Worm (Caenorhabditis elegans) whole organism, L4 larva: Measurements from ENCODE around the gene sre-15.

Source experiments
- daf-12 ChIP-seq: fragments of 150-350 bp; optimal IDR thresholded peaks from 2 replicates; lab custom pipeline; 2014; ENCODE audit warnings: missing biosample characterization, missing genetic modification reagents, missing genetic modification characterization
- mep-1 ChIP-seq: fragments of 150-350 bp; sonication (generic microtip); optimal IDR thresholded peaks from 3 replicates; lab custom pipeline; 2014; ENCODE audit warnings: missing biosample characterization, missing genetic modification characterization
- nhr-11 ChIP-seq: fragments of 150-350 bp; optimal IDR thresholded peaks from 2 replicates; lab custom pipeline; 2014; ENCODE audit warnings: missing biosample characterization, missing genetic modification characterization
- nhr-237 ChIP-seq: sonication (generic microtip); optimal IDR thresholded peaks from 2 replicates; lab custom pipeline; 2017; ENCODE audit warnings: missing biosample characterization, missing genetic modification characterization
- tra-1 ChIP-seq: fragments of 200-800 bp; sonication (Bioruptor generic); IDR thresholded peaks from 2 replicates; pipeline ENCODE4 v1.3.6; 2022; ENCODE audit warnings: missing genetic modification reagents, missing genetic modification characterization, missing compliant biosample characterization
- unc-130 ChIP-seq: sonication (generic microtip); optimal IDR thresholded peaks from 2 replicates; lab custom pipeline; 2016; ENCODE audit warnings: missing genetic modification reagents, missing genetic modification characterization, missing compliant biosample characterization
- zag-1 ChIP-seq: fragments of 150-350 bp; optimal IDR thresholded peaks from 2 replicates; lab custom pipeline; 2014; ENCODE audit warnings: missing biosample characterization, missing genetic modification characterization

DNA sequence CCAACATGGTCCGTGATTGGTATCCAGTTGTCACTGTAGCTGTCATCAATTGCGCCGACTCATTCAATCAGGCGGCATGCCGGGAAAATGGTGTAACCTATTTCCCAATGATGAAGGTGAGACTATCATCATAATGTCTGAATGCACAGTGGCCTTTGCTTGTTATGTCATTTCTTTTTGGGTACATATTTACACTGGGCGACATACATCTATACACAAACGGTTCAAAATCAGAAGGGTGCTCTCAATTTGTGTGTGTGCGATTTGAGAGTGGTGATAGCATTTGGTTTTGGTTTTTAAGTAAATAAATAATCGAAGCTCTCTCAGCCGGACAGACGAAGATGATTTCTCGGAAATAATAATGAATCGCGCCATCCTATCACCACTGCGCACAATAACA lies 40.6 kb downstream of the sre-15 start:
- TF ChIP-seq daf-12 (tag; lab: Kevin White, UChicago) (no peak), nhr-237 (tag; lab: Kevin White, UChicago) (no peak), mep-1 (no peak), unc-130 (GFP tag; lab: Kevin White, UChicago) (no peak), nhr-11 (tag; lab: Kevin White, UChicago) (no peak), tra-1 (GFP tag; lab: Robert Waterston, UW) (no peak), zag-1 (tag; lab: Kevin White, UChicago) (no peak)
